Fruit fly (Drosophila melanogaster) whole organism, embryonic: ENCODE results near the gene CG11898.

Experiments
- Aef1 ChIP-seq: fragments of 200-800 bp; sonication (Bioruptor generic); IDR thresholded peaks from 3 replicates; pipeline ENCODE4 v1.3.6; 2022; ENCODE audit warnings: missing biosample characterization, missing genetic modification characterization
- CG1024 ChIP-seq: fragments of 200-800 bp; sonication (Bioruptor generic); IDR thresholded peaks from 2 replicates; pipeline ENCODE4 v1.3.6; 2022; ENCODE audit warnings: missing biosample characterization, missing genetic modification characterization
- CG10267 ChIP-seq: fragments of 200-800 bp; sonication (Bioruptor generic); optimal IDR thresholded peaks from 2 replicates; lab custom pipeline; 2018; ENCODE audit warnings: missing biosample characterization, mild to moderate bottlenecking, missing genetic modification characterization, moderate library complexity
- CG10462 ChIP-seq: fragments of 200-800 bp; sonication (Bioruptor generic); optimal IDR thresholded peaks from 2 replicates; lab custom pipeline; 2016; ENCODE audit warnings: missing biosample characterization, missing genetic modification characterization
- CG10979 ChIP-seq: fragments of 200-800 bp; sonication (Bioruptor generic); optimal IDR thresholded peaks from 2 replicates; lab custom pipeline; 2018; ENCODE audit warnings: missing biosample characterization, mild to moderate bottlenecking, missing genetic modification characterization, moderate library complexity
- CG1603 ChIP-seq: fragments of 200-800 bp; sonication (Bioruptor generic); optimal IDR thresholded peaks from 2 replicates; lab custom pipeline; 2019; ENCODE audit warnings: missing biosample characterization, mild to moderate bottlenecking, missing genetic modification characterization, moderate library complexity
- CG1647 ChIP-seq: fragments of 200-800 bp; sonication (Bioruptor generic); optimal IDR thresholded peaks from 3 replicates; lab custom pipeline; 2016; ENCODE audit warnings: missing biosample characterization, missing genetic modification characterization
- CG16815 ChIP-seq: fragments of 200-800 bp; sonication (Bioruptor generic); optimal IDR thresholded peaks from 3 replicates; lab custom pipeline; 2017; ENCODE audit warnings: missing biosample characterization, mild to moderate bottlenecking, missing genetic modification characterization
- CG17385 ChIP-seq: fragments of 200-800 bp; sonication (Bioruptor generic); optimal IDR thresholded peaks from 3 replicates; lab custom pipeline; 2018; ENCODE audit warnings: missing biosample characterization, mild to moderate bottlenecking, missing genetic modification characterization
- CG2889 ChIP-seq: fragments of 200-800 bp; sonication (Bioruptor generic); IDR thresholded peaks from 3 replicates; pipeline ENCODE4 v1.3.6; 2022; ENCODE audit warnings: missing biosample characterization, missing genetic modification characterization
- CG5245 ChIP-seq: fragments of 200-800 bp; sonication (Bioruptor generic); optimal IDR thresholded peaks from 3 replicates; lab custom pipeline; 2016; ENCODE audit warnings: missing biosample characterization, missing genetic modification characterization
- CG7372 ChIP-seq: fragments of 200-800 bp; sonication (Bioruptor generic); IDR thresholded peaks from 2 replicates; pipeline ENCODE4 v1.3.6; 2022; ENCODE audit warnings: missing biosample characterization, missing genetic modification characterization
- CG7963 ChIP-seq: fragments of 200-800 bp; sonication (Bioruptor generic); IDR thresholded peaks from 3 replicates; pipeline ENCODE4 v1.3.6; 2022; ENCODE audit warnings: missing biosample characterization, missing genetic modification characterization; ENCODE audit not compliant: partially characterized antibody
- Chrac-16 ChIP-seq: fragments of 200-800 bp; sonication (Bioruptor generic); optimal IDR thresholded peaks from 3 replicates; lab custom pipeline; 2016; ENCODE audit warnings: missing biosample characterization, missing genetic modification characterization
- Fer1 ChIP-seq: fragments of 200-800 bp; sonication (Bioruptor generic); optimal IDR thresholded peaks from 2 replicates; lab custom pipeline; 2017; ENCODE audit warnings: missing biosample characterization, mild to moderate bottlenecking, missing genetic modification characterization
- Hr78 ChIP-seq, 2 experiments: fragments of 200-800 bp in 1 of 2; fragments of >200 bp in 1 of 2; sonication (Bioruptor generic) in 1 of 2; optimal IDR thresholded peaks; 2 replicates each; lab custom pipeline; 2017 to 2019; ENCODE audit warnings: missing biosample characterization in 2 of 2, missing genetic modification characterization in 2 of 2, mild to moderate bottlenecking in 1 of 2, moderate library complexity in 1 of 2
- Kr ChIP-seq: fragments of 200-800 bp; sonication (Bioruptor generic); optimal IDR thresholded peaks from 2 replicates; lab custom pipeline; 2017; ENCODE audit warnings: missing biosample characterization, mild to moderate bottlenecking, missing genetic modification characterization
- Mrtf ChIP-seq: fragments of 200-800 bp; sonication (Bioruptor generic); IDR thresholded peaks from 3 replicates; pipeline ENCODE4 v1.3.6; 2022; ENCODE audit warnings: missing biosample characterization, missing genetic modification characterization
- NfI ChIP-seq: fragments of 200-800 bp; sonication (Bioruptor generic); optimal IDR thresholded peaks from 3 replicates; lab custom pipeline; 2018; ENCODE audit warnings: missing biosample characterization, mild to moderate bottlenecking, missing genetic modification characterization, moderate library complexity
- Opbp ChIP-seq: fragments of 200-800 bp; sonication (Bioruptor generic); IDR thresholded peaks from 3 replicates; pipeline ENCODE4 v1.3.6; 2022; ENCODE audit warnings: missing biosample characterization, missing genetic modification characterization; ENCODE audit not compliant: partially characterized antibody
- TFAM ChIP-seq: fragments of 200-800 bp; sonication (Bioruptor generic); optimal IDR thresholded peaks from 2 replicates; lab custom pipeline; 2017; ENCODE audit warnings: missing biosample characterization, missing genetic modification characterization, inconsistent platforms
- ab ChIP-seq: fragments of 200-800 bp; sonication (Bioruptor generic); optimal IDR thresholded peaks from 2 replicates; lab custom pipeline; 2016; ENCODE audit warnings: missing biosample characterization, missing genetic modification characterization
- ac ChIP-seq: fragments of 200-800 bp; sonication (Bioruptor generic); optimal IDR thresholded peaks from 3 replicates; lab custom pipeline; 2017; ENCODE audit warnings: missing biosample characterization, mild to moderate bottlenecking, missing genetic modification characterization
- ara ChIP-seq: fragments of 200-800 bp; sonication (Bioruptor generic); IDR thresholded peaks from 2 replicates; pipeline ENCODE4 v1.3.6; 2022; ENCODE audit warnings: missing biosample characterization, missing genetic modification characterization
- bab2 ChIP-seq: fragments of 200-800 bp; sonication (Bioruptor generic); optimal IDR thresholded peaks from 2 replicates; lab custom pipeline; 2016; ENCODE audit warnings: missing biosample characterization, missing genetic modification characterization
- bowl ChIP-seq: fragments of 200-800 bp; sonication (Bioruptor generic); IDR thresholded peaks from 2 replicates; pipeline ENCODE4 v1.3.6; 2022; ENCODE audit warnings: missing biosample characterization, missing genetic modification characterization
- chinmo ChIP-seq: fragments of 200-800 bp; sonication (Bioruptor generic); IDR thresholded peaks from 4 replicates; pipeline ENCODE4 v1.3.6; 2022; ENCODE audit warnings: missing biosample characterization, missing genetic modification characterization; ENCODE audit not compliant: partially characterized antibody
- crol ChIP-seq: fragments of 200-800 bp; sonication (Bioruptor generic); IDR thresholded peaks from 2 replicates; pipeline ENCODE4 v1.3.6; 2022; ENCODE audit warnings: missing biosample characterization, missing genetic modification characterization
- da ChIP-seq: fragments of 200-800 bp; sonication (Bioruptor generic); optimal IDR thresholded peaks from 2 replicates; lab custom pipeline; 2016; ENCODE audit warnings: missing biosample characterization, missing genetic modification characterization
- ewg ChIP-seq: fragments of 200-800 bp; sonication (Bioruptor generic); optimal IDR thresholded peaks from 3 replicates; lab custom pipeline; 2017; ENCODE audit warnings: mild to moderate bottlenecking, missing biosample characterization, missing genetic modification reagents, missing genetic modification characterization
- exex ChIP-seq: fragments of 200-800 bp; sonication (Bioruptor generic); optimal IDR thresholded peaks from 4 replicates; lab custom pipeline; 2018; ENCODE audit warnings: missing biosample characterization, mild to moderate bottlenecking, missing genetic modification characterization, moderate library complexity
- gfzf ChIP-seq: fragments of 200-800 bp; sonication (Bioruptor generic); optimal IDR thresholded peaks from 2 replicates; lab custom pipeline; 2016; ENCODE audit warnings: missing biosample characterization, mild to moderate bottlenecking, missing genetic modification characterization, moderate library complexity
- grau ChIP-seq: fragments of 200-800 bp; optimal IDR thresholded peaks from 3 replicates; lab custom pipeline; 2019; ENCODE audit warnings: missing biosample characterization, mild to moderate bottlenecking, missing genetic modification characterization, moderate library complexity
- gsb ChIP-seq: fragments of 200-800 bp; sonication (Bioruptor generic); IDR thresholded peaks from 2 replicates; pipeline ENCODE4 v1.3.6; 2022; ENCODE audit warnings: missing biosample characterization, missing genetic modification characterization
- hb ChIP-seq: fragments of 200-800 bp; sonication (Bioruptor generic); IDR thresholded peaks from 3 replicates; pipeline ENCODE4 v1.3.6; 2022; ENCODE audit warnings: missing biosample characterization, missing genetic modification characterization; ENCODE audit not compliant: partially characterized antibody
- hbn ChIP-seq: fragments of 200-800 bp; sonication (Bioruptor generic); IDR thresholded peaks from 2 replicates; pipeline ENCODE4 v1.3.6; 2022; ENCODE audit warnings: missing biosample characterization, missing genetic modification characterization; ENCODE audit not compliant: partially characterized antibody
- inv ChIP-seq: fragments of 200-800 bp; sonication (Bioruptor generic); IDR thresholded peaks from 2 replicates; pipeline ENCODE4 v1.3.6; 2022; ENCODE audit warnings: missing biosample characterization, missing genetic modification characterization; ENCODE audit not compliant: partially characterized antibody
- mld ChIP-seq: fragments of 200-800 bp; sonication (Bioruptor generic); IDR thresholded peaks from 3 replicates; pipeline ENCODE4 v1.3.6; 2022; ENCODE audit warnings: missing biosample characterization, missing genetic modification characterization; ENCODE audit not compliant: partially characterized antibody
- oc ChIP-seq: fragments of 200-800 bp; sonication (Bioruptor generic); optimal IDR thresholded peaks from 2 replicates; lab custom pipeline; 2018; ENCODE audit warnings: missing biosample characterization, mild to moderate bottlenecking, missing genetic modification characterization, moderate library complexity
- pb ChIP-seq: fragments of 200-800 bp; sonication (Bioruptor generic); optimal IDR thresholded peaks from 3 replicates; lab custom pipeline; 2016; ENCODE audit warnings: missing biosample characterization, missing genetic modification characterization
- schlank ChIP-seq: fragments of 200-800 bp; sonication (Bioruptor generic); optimal IDR thresholded peaks from 2 replicates; lab custom pipeline; 2018; ENCODE audit warnings: missing biosample characterization, mild to moderate bottlenecking, missing genetic modification characterization
- toy ChIP-seq: fragments of 200-800 bp; sonication (Bioruptor generic); IDR thresholded peaks from 2 replicates; pipeline ENCODE4 v1.3.6; 2022; ENCODE audit warnings: missing biosample characterization, missing genetic modification characterization
- trh ChIP-seq: fragments of 200-800 bp; sonication (Bioruptor generic); optimal IDR thresholded peaks from 2 replicates; lab custom pipeline; 2016; ENCODE audit warnings: missing biosample characterization, missing genetic modification characterization
- ttk ChIP-seq: fragments of 200-800 bp; sonication (Bioruptor generic); IDR thresholded peaks from 2 replicates; pipeline ENCODE4 v2.1.2; 2022; ENCODE audit warnings: missing biosample characterization, missing genetic modification characterization
- tx ChIP-seq: fragments of 200-800 bp; sonication (Bioruptor generic); optimal IDR thresholded peaks from 2 replicates; lab custom pipeline; 2016; ENCODE audit warnings: missing biosample characterization, missing genetic modification characterization
- vfl ChIP-seq: fragments of 200-800 bp; sonication (Bioruptor generic); optimal IDR thresholded peaks from 2 replicates; lab custom pipeline; 2016; ENCODE audit warnings: missing biosample characterization, missing genetic modification characterization
- zen2 ChIP-seq: fragments of 200-800 bp; sonication (Bioruptor generic); IDR thresholded peaks from 3 replicates; pipeline ENCODE4 v1.3.6; 2022; ENCODE audit warnings: missing biosample characterization, missing genetic modification characterization; ENCODE audit not compliant: partially characterized antibody

The CG11898 gene

DNA sequence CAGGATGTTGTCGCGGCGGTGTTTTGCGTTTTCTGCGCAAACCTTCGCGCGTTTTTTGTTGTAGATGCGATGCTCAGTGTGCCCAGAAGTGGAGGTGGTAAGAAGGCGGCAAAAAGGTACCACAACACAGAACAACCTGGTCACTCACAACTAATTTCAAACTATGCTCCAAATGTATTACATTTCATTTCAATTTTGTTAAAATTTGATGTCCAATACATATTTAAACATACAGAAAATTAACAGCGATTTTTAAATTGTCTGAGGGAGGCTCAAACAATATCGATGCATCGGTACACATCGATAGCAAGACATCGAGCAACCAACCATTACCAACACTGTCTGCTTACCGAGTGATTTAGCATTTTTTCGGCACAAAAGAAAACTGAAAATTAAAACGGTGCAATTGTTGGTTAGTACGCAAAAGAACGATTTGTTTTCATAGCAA, 12.2 kb upstream of the CG11898 start, which contains the start of the genes Slbp and Rpn2 (continued):
- TF ChIP-seq ac (GFP tag; lab: Kevin White, UChicago) (no peak), gsb (no peak), CG17385 (GFP tag; lab: Kevin White, UChicago) (peak; percentile 8), gfzf (peak; percentile 97), Hr78 (GFP tag; optimal IDR thresholded peaks at IDR 0.05; lab: Kevin White, UChicago) (no peak), tx (peak; percentile 35), zen2 (GFP tag; lab: Robert Waterston, UW) (peak; percentile 87; the same call in 2 of the 3 replicates), CG16815 (GFP tag; lab: Kevin White, UChicago) (no peak), CG1603 (tag; lab: Kevin White, UChicago) (peak; percentile 86), schlank (no peak), Chrac-16 (GFP tag; lab: Kevin White, UChicago) (peak; percentile 10), pb (GFP tag; lab: Kevin White, UChicago) (no peak), Kr (GFP tag; lab: Kevin White, UChicago) (no peak), NfI (GFP tag; lab: Kevin White, UChicago) (peak; percentile 55), trh (GFP tag; lab: Kevin White, UChicago) (no peak), ewg (GFP tag; lab: Kevin White, UChicago) (peak; percentile 74), CG7963 (peak; percentile 80), da (no peak), CG2889 (GFP tag; lab: Robert Waterston, UW) (no peak), CG10462 (GFP tag; lab: Kevin White, UChicago) (no peak), CG10267 (tag; lab: Kevin White, UChicago) (peak; percentile 99), Mrtf (no peak), Opbp (GFP tag; lab: Robert Waterston, UW) (peak; percentile 88), CG5245 (GFP tag; lab: Kevin White, UChicago) (no peak)

DNA sequence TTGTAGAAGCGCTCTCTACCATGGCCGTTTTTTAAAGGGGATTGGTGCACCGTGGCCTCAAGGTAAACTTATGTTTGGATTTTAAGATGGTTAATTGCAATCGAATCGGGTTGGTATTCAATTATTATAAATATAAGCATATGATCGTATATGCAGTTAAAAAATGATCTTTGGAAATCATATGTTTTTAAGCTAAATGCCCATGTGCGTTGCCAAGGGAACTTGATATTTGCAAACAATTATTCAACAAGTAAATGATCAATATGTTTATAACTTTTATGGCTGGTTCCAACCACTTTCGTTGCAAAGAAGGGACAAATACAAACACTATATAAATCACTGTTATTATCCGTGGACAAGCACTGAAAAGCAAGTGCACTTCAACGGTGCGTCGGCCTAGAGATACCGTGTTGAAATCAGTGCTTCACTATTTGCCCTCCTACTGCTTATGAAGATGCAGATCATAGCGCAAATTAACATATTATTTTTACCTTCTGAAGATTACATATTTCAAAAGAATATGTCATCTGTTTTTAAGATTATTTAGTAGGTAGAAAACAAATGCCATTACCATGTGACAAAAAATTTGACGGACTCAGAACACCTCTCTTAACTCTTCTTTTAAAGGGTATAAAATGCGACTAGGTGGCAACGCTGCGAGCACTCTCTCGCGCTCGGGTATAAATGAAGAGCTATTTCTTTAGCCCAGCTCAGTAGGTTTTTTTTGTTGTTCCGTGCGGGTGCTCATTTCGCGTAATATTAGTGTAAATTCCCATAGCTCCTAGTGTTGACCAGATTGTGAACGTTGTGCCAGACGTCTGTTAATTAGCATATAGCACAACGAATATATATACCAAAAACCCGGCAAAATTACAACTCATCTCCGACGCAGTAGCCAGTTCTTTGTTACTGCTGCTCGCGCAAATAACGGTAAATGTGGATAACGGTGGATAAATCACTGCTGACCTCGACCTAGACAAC, 7.7 kb upstream of the CG11898 start, which contains the start of gene rdog:
Gene rdog, plus strand, starts transcription at position 705 of the 981 bp plus-strand sequence.
- TF ChIP-seq ab (peak; percentile 67), Fer1 (peak; percentile 79), ara (GFP tag; lab: Robert Waterston, UW) (peak; percentile 61), hb (GFP tag; lab: Robert Waterston, UW) (no peak), vfl (GFP tag; lab: Kevin White, UChicago) (peak; percentile 49), bab2 (GFP tag; lab: Kevin White, UChicago) (no peak), toy (GFP tag; lab: Robert Waterston, UW) (no peak), crol (GFP tag; lab: Robert Waterston, UW) (no peak), TFAM (no peak), Aef1 (GFP tag; lab: Robert Waterston, UW) (peak; percentile 42; the same call in 1 of the 3 replicates), CG10979 (tag; lab: Kevin White, UChicago) (peak; percentile 81), chinmo (GFP tag; lab: Robert Waterston, UW) (0 out of 4 replicates have a peak, but pooled peaks have one; percentile 50), grau (peak; percentile 83), exex (tag; lab: Kevin White, UChicago) (no peak), oc (tag; lab: Kevin White, UChicago) (peak; percentile 25), CG7372 (GFP tag; lab: Robert Waterston, UW) (no peak), CG2889 (GFP tag; lab: Robert Waterston, UW) (no peak), CG1647 (GFP tag; lab: Kevin White, UChicago) (peak; percentile 47), Opbp (GFP tag; lab: Robert Waterston, UW) (0 out of 3 replicates have a peak, but pooled peaks have one; percentile 46), hbn (GFP tag; lab: Robert Waterston, UW) (no peak), mld (no peak), bowl (GFP tag; lab: Robert Waterston, UW) (peak; percentile 9; the same call in 1 of the 2 replicates), ttk (GFP tag; lab: Robert Waterston, UW) (peak; percentile 32; the same call in 1 of the 2 replicates), inv (no peak), CG1024 (GFP tag; lab: Robert Waterston, UW) (peak; percentile 31; the same call in 1 of the 2 replicates)
